Fruit fly (Drosophila melanogaster) whole organism, embryonic: ENCODE results near the gene pHCl-1.

ENCODE experiments used
- Asciz ChIP-seq: fragments of 200-800 bp; sonication (Bioruptor generic); optimal IDR thresholded peaks from 2 replicates; lab custom pipeline; 2017; ENCODE audit warnings: missing biosample characterization, mild to moderate bottlenecking, missing genetic modification characterization, missing genetic modification reagents
- CG10366 ChIP-seq: fragments of 200-800 bp; sonication (Bioruptor generic); IDR thresholded peaks from 2 replicates; pipeline ENCODE4 v1.3.6; 2022; ENCODE audit warnings: missing biosample characterization, missing genetic modification characterization
- CG10979 ChIP-seq: fragments of 200-800 bp; sonication (Bioruptor generic); optimal IDR thresholded peaks from 2 replicates; lab custom pipeline; 2018; ENCODE audit warnings: missing biosample characterization, mild to moderate bottlenecking, missing genetic modification characterization, moderate library complexity
- CG11093 ChIP-seq: fragments of 200-800 bp; sonication (Bioruptor generic); IDR thresholded peaks from 3 replicates; pipeline ENCODE4 v1.3.6; 2022; ENCODE audit warnings: missing biosample characterization, missing genetic modification characterization
- CG12071 ChIP-seq: fragments of 200-800 bp; sonication (Bioruptor generic); optimal IDR thresholded peaks from 3 replicates; lab custom pipeline; 2018; ENCODE audit warnings: missing biosample characterization, mild to moderate bottlenecking, missing genetic modification characterization
- CG12299 ChIP-seq: fragments of 200-800 bp; sonication (Bioruptor generic); optimal IDR thresholded peaks from 2 replicates; lab custom pipeline; 2018; ENCODE audit warnings: missing biosample characterization, mild to moderate bottlenecking, missing genetic modification characterization
- CG17328 ChIP-seq: fragments of 200-800 bp; sonication (Bioruptor generic); IDR thresholded peaks from 2 replicates; pipeline ENCODE4 v1.3.6; 2022; ENCODE audit warnings: missing biosample characterization, missing genetic modification characterization
- CG17359 ChIP-seq: fragments of 200-800 bp; sonication (Bioruptor generic); optimal IDR thresholded peaks from 3 replicates; lab custom pipeline; 2018; ENCODE audit warnings: missing biosample characterization, mild to moderate bottlenecking, missing genetic modification characterization, moderate library complexity
- CG1792 ChIP-seq: fragments of 200-800 bp; sonication (Bioruptor generic); optimal IDR thresholded peaks from 2 replicates; lab custom pipeline; 2016; ENCODE audit warnings: missing biosample characterization, missing genetic modification characterization
- CG18599 ChIP-seq: fragments of 200-800 bp; sonication (Bioruptor generic); optimal IDR thresholded peaks from 3 replicates; lab custom pipeline; 2017; ENCODE audit warnings: missing biosample characterization, missing genetic modification characterization, mild to moderate bottlenecking, moderate library complexity, missing genetic modification reagents
- CG30020 ChIP-seq: fragments of 200-800 bp; optimal IDR thresholded peaks from 2 replicates; lab custom pipeline; 2019; ENCODE audit warnings: missing biosample characterization, mild to moderate bottlenecking, missing genetic modification characterization, moderate library complexity
- CG3281 ChIP-seq: fragments of 200-800 bp; sonication (Bioruptor generic); optimal IDR thresholded peaks from 3 replicates; lab custom pipeline; 2017; ENCODE audit warnings: missing biosample characterization, mild to moderate bottlenecking, missing genetic modification characterization
- CG4282 ChIP-seq: fragments of 200-800 bp; sonication (Bioruptor generic); optimal IDR thresholded peaks from 2 replicates; lab custom pipeline; 2016; ENCODE audit warnings: missing biosample characterization, missing genetic modification characterization
- CG5180 ChIP-seq: fragments of 200-800 bp; sonication (Bioruptor generic); optimal IDR thresholded peaks from 3 replicates; lab custom pipeline; 2017; ENCODE audit warnings: missing biosample characterization, missing genetic modification characterization, mild to moderate bottlenecking, moderate library complexity, missing genetic modification reagents
- CG5245 ChIP-seq: fragments of 200-800 bp; sonication (Bioruptor generic); optimal IDR thresholded peaks from 3 replicates; lab custom pipeline; 2016; ENCODE audit warnings: missing biosample characterization, missing genetic modification characterization
- CG7839 ChIP-seq: fragments of 200-800 bp; sonication (Bioruptor generic); optimal IDR thresholded peaks from 3 replicates; lab custom pipeline; 2018; ENCODE audit warnings: missing biosample characterization, mild to moderate bottlenecking, missing genetic modification characterization, moderate library complexity
- CG7963 ChIP-seq: fragments of 200-800 bp; sonication (Bioruptor generic); IDR thresholded peaks from 3 replicates; pipeline ENCODE4 v1.3.6; 2022; ENCODE audit warnings: missing biosample characterization, missing genetic modification characterization; ENCODE audit not compliant: partially characterized antibody
- CG9727 ChIP-seq: fragments of 200-800 bp; sonication (Bioruptor generic); optimal IDR thresholded peaks from 3 replicates; lab custom pipeline; 2017; ENCODE audit warnings: missing biosample characterization, mild to moderate bottlenecking, missing genetic modification characterization
- CkIIα-i1 ChIP-seq: fragments of 200-800 bp; sonication (Bioruptor generic); IDR thresholded peaks from 2 replicates; pipeline ENCODE4 v1.3.6; 2022; ENCODE audit warnings: missing biosample characterization, missing genetic modification characterization
- Dll ChIP-seq: fragments of 200-800 bp; sonication (Bioruptor generic); IDR thresholded peaks from 4 replicates; pipeline ENCODE4 v1.3.6; 2022; ENCODE audit warnings: missing biosample characterization, missing genetic modification characterization; ENCODE audit not compliant: partially characterized antibody
- Doc3 ChIP-seq: fragments of 200-800 bp; sonication (Bioruptor generic); IDR thresholded peaks from 3 replicates; pipeline ENCODE4 v1.3.6; 2022; ENCODE audit warnings: missing biosample characterization, missing genetic modification characterization; ENCODE audit not compliant: partially characterized antibody
- Dref ChIP-seq: fragments of 200-800 bp; sonication (Bioruptor generic); IDR thresholded peaks from 2 replicates; pipeline ENCODE4 v1.3.6; 2022; ENCODE audit warnings: missing biosample characterization, missing genetic modification characterization
- ERR ChIP-seq: fragments of 200-800 bp; sonication (Bioruptor generic); optimal IDR thresholded peaks from 2 replicates; lab custom pipeline; 2016; ENCODE audit warnings: missing biosample characterization, missing genetic modification characterization
- Fer1 ChIP-seq: fragments of 200-800 bp; sonication (Bioruptor generic); optimal IDR thresholded peaks from 2 replicates; lab custom pipeline; 2017; ENCODE audit warnings: missing biosample characterization, mild to moderate bottlenecking, missing genetic modification characterization
- Fer3 ChIP-seq: fragments of 200-800 bp; sonication (Bioruptor generic); optimal IDR thresholded peaks from 2 replicates; lab custom pipeline; 2018; ENCODE audit warnings: missing biosample characterization, mild to moderate bottlenecking, missing genetic modification characterization, moderate library complexity
- H2.0 ChIP-seq: fragments of 200-800 bp; sonication (Bioruptor generic); IDR thresholded peaks from 2 replicates; pipeline ENCODE4 v1.3.6; 2022; ENCODE audit warnings: missing biosample characterization, missing genetic modification characterization
- Nf-YA ChIP-seq: fragments of 200-800 bp; sonication (Bioruptor generic); IDR thresholded peaks from 2 replicates; pipeline ENCODE4 v1.3.6; 2022; ENCODE audit warnings: missing biosample characterization, missing genetic modification characterization
- PHDP ChIP-seq: fragments of 200-800 bp; sonication (Bioruptor generic); optimal IDR thresholded peaks from 3 replicates; lab custom pipeline; 2018; ENCODE audit warnings: missing biosample characterization, mild to moderate bottlenecking, missing genetic modification characterization, moderate library complexity
- Poxn ChIP-seq: fragments of 200-800 bp; sonication (Bioruptor generic); IDR thresholded peaks from 2 replicates; pipeline ENCODE4 v1.3.6; 2022; ENCODE audit warnings: missing biosample characterization, missing genetic modification characterization
- Ravus ChIP-seq: fragments of 200-800 bp; sonication (Bioruptor generic); IDR thresholded peaks from 2 replicates; pipeline ENCODE4 v1.3.6; 2022; ENCODE audit warnings: missing biosample characterization, missing genetic modification characterization
- Taf1 ChIP-seq: fragments of 200-800 bp; sonication (Bioruptor generic); IDR thresholded peaks from 2 replicates; pipeline ENCODE4 v1.3.6; 2022; ENCODE audit warnings: missing biosample characterization, missing genetic modification characterization
- ash1 ChIP-seq: fragments of 200-800 bp; sonication (Bioruptor generic); optimal IDR thresholded peaks from 2 replicates; lab custom pipeline; 2018; ENCODE audit warnings: missing biosample characterization, mild to moderate bottlenecking, missing genetic modification characterization
- ato ChIP-seq: fragments of 200-800 bp; sonication (Bioruptor generic); IDR thresholded peaks from 2 replicates; pipeline ENCODE4 v1.3.6; 2022; ENCODE audit warnings: missing biosample characterization, missing genetic modification characterization; ENCODE audit not compliant: partially characterized antibody
- bcd ChIP-seq: fragments of 200-800 bp; sonication (Bioruptor generic); optimal IDR thresholded peaks from 2 replicates; lab custom pipeline; 2017; ENCODE audit warnings: missing biosample characterization, mild to moderate bottlenecking, missing genetic modification characterization
- dmrt99B ChIP-seq: fragments of 200-800 bp; sonication (Bioruptor generic); optimal IDR thresholded peaks from 2 replicates; lab custom pipeline; 2018; ENCODE audit warnings: missing biosample characterization, mild to moderate bottlenecking, missing genetic modification characterization, moderate library complexity
- ftz-f1 ChIP-seq: fragments of 200-800 bp; sonication (Bioruptor generic); optimal IDR thresholded peaks from 2 replicates; lab custom pipeline; 2016; ENCODE audit warnings: missing biosample characterization, missing genetic modification characterization
- gcm ChIP-seq: fragments of 200-800 bp; sonication (Bioruptor generic); optimal IDR thresholded peaks from 2 replicates; lab custom pipeline; 2019; ENCODE audit warnings: missing biosample characterization, mild to moderate bottlenecking, missing genetic modification characterization, moderate library complexity
- grau ChIP-seq: fragments of 200-800 bp; optimal IDR thresholded peaks from 3 replicates; lab custom pipeline; 2019; ENCODE audit warnings: missing biosample characterization, mild to moderate bottlenecking, missing genetic modification characterization, moderate library complexity
- hb ChIP-seq: fragments of 200-800 bp; sonication (Bioruptor generic); IDR thresholded peaks from 3 replicates; pipeline ENCODE4 v1.3.6; 2022; ENCODE audit warnings: missing biosample characterization, missing genetic modification characterization; ENCODE audit not compliant: partially characterized antibody
- hkb ChIP-seq, 2 experiments: fragments of 200-800 bp in 1 of 2; fragments of >200 bp in 1 of 2; sonication (Bioruptor generic) in 1 of 2; IDR thresholded peaks in 1 of 2; optimal IDR thresholded peaks in 1 of 2; 2 replicates each; pipeline versions ENCODE4 v1.3.6 to Lab custom; 2017 to 2022; ENCODE audit warnings: missing biosample characterization in 1 of 2, missing genetic modification characterization in 1 of 2
- inv ChIP-seq: fragments of 200-800 bp; sonication (Bioruptor generic); IDR thresholded peaks from 2 replicates; pipeline ENCODE4 v1.3.6; 2022; ENCODE audit warnings: missing biosample characterization, missing genetic modification characterization; ENCODE audit not compliant: partially characterized antibody
- nerfin-1 ChIP-seq: fragments of 200-800 bp; sonication (Bioruptor generic); optimal IDR thresholded peaks from 3 replicates; lab custom pipeline; 2019; ENCODE audit warnings: missing biosample characterization, mild to moderate bottlenecking, missing genetic modification characterization, moderate library complexity
- schlank ChIP-seq: fragments of 200-800 bp; sonication (Bioruptor generic); optimal IDR thresholded peaks from 2 replicates; lab custom pipeline; 2018; ENCODE audit warnings: missing biosample characterization, mild to moderate bottlenecking, missing genetic modification characterization
- sd ChIP-seq: fragments of 200-800 bp; sonication (Bioruptor generic); optimal IDR thresholded peaks from 3 replicates; lab custom pipeline; 2018; ENCODE audit warnings: missing biosample characterization, mild to moderate bottlenecking, missing genetic modification characterization, moderate library complexity
- slbo ChIP-seq: fragments of 200-800 bp; sonication (Bioruptor generic); IDR thresholded peaks from 2 replicates; pipeline ENCODE4 v1.3.6; 2022; ENCODE audit warnings: missing biosample characterization, missing genetic modification characterization
- sob ChIP-seq: fragments of 200-800 bp; sonication (Bioruptor generic); IDR thresholded peaks from 2 replicates; pipeline ENCODE4 v1.3.6; 2022; ENCODE audit warnings: missing biosample characterization, missing genetic modification characterization
- sqz ChIP-seq: fragments of 200-800 bp; sonication (Bioruptor generic); optimal IDR thresholded peaks from 3 replicates; lab custom pipeline; 2018; ENCODE audit warnings: missing biosample characterization, mild to moderate bottlenecking, missing genetic modification characterization
- usp ChIP-seq: fragments of >200 bp; optimal IDR thresholded peaks from 2 replicates; lab custom pipeline; 2017; ENCODE audit warnings: missing biosample characterization, missing genetic modification characterization

pHCl-1 gene

dm6 chr3L:15825493-15826209 lies 73.2 kb downstream of the pHCl-1 start (continued):
- TF ChIP-seq CG12071 (GFP tag; lab: Kevin White, UChicago) (peak; percentile 62), H2.0 (GFP tag; lab: Robert Waterston, UW) (no peak), Fer1 (peak; percentile 65), Asciz (peak; percentile 32), PHDP (peak; percentile 39), CG11093 (GFP tag; lab: Robert Waterston, UW) (no peak), CG7963 (GFP tag; lab: Robert Waterston, UW) (no peak), CG5180 (GFP tag; lab: Kevin White, UChicago) (no peak), Fer3 (tag; lab: Kevin White, UChicago) (no peak), ftz-f1 (GFP tag; lab: Kevin White, UChicago) (peak; percentile 43), CG3281 (peak; percentile 59), gcm (GFP tag; lab: Kevin White, UChicago) (peak; percentile 38), ato (GFP tag; lab: Robert Waterston, UW) (no peak), dmrt99B (tag; lab: Kevin White, UChicago) (peak; percentile 19), Nf-YA (GFP tag; lab: Robert Waterston, UW) (no peak), CG9727 (peak; percentile 45), sob (GFP tag; lab: Robert Waterston, UW) (peak; percentile 56; the same call in 1 of the 2 replicates), CG1792 (GFP tag; lab: Kevin White, UChicago) (peak; percentile 10), schlank (tag; lab: Kevin White, UChicago) (no peak), CG17359 (peak; percentile 21), CG30020 (tag; lab: Kevin White, UChicago) (no peak), CG7839 (peak; percentile 14), CG18599 (GFP tag; lab: Kevin White, UChicago) (peak; percentile 68), CG12299 (tag; lab: Kevin White, UChicago) (peak; percentile 43), nerfin-1 (tag; lab: Kevin White, UChicago) (peak; percentile 46)

DNA sequence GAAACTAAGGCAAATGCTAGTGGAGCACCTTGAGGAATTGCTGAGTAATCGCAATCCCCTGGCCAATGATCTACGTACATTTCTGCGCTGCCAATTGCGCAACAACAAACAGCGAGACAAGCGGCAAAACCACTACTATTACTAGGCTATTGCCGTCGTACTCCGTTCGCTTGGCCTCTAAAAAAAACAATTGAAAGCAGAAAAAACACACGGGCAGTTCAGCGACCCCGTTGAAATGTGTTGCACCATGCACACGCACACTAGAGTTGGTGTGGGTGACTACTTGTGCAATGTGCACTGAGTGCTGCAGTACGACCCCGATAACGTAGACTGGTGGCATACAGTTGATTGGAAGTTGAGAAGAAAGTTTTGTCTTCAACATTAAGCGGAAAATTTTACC lies 74.3 kb downstream of the pHCl-1 start:
- TF ChIP-seq Ravus (GFP tag; lab: Robert Waterston, UW) (no peak), sqz (GFP tag; lab: Kevin White, UChicago) (peak; percentile 39), hb (GFP tag; lab: Robert Waterston, UW) (no peak), bcd (GFP tag; lab: Kevin White, UChicago) (no peak), Taf1 (GFP tag; lab: Robert Waterston, UW) (no peak), CkIIα-i1 (GFP tag; lab: Robert Waterston, UW) (peak; percentile 12; the same call in 1 of the 2 replicates), usp (GFP tag; lab: Kevin White, UChicago) (no peak), grau (peak; percentile 86), inv (GFP tag; lab: Robert Waterston, UW) (0 out of 2 replicates have a peak, but pooled peaks have one; percentile 6), CG5245 (GFP tag; lab: Kevin White, UChicago) (no peak), CG4282 (GFP tag; lab: Kevin White, UChicago) (no peak), Doc3 (GFP tag; lab: Robert Waterston, UW) (no peak), Dll (GFP tag; lab: Robert Waterston, UW) (no peak), CG17328 (GFP tag; lab: Robert Waterston, UW) (0 out of 2 replicates have a peak, but pooled peaks have one; percentile 4), CG10366 (GFP tag; lab: Robert Waterston, UW) (no peak), CG17359 (no peak), sd (peak; percentile 46), hkb (optimal IDR thresholded peaks at IDR 0.05; lab: Kevin White, UChicago) (no peak), hkb (GFP tag; IDR thresholded peaks at IDR 0.05; lab: Robert Waterston, UW) (peak; percentile 23; the same call in 1 of the 2 replicates), Dref (GFP tag; lab: Robert Waterston, UW) (no peak), Poxn (no peak), ERR (GFP tag; lab: Kevin White, UChicago) (peak; percentile 10), CG10979 (tag; lab: Kevin White, UChicago) (peak; percentile 2), slbo (GFP tag; lab: Robert Waterston, UW) (peak; percentile 25; the same call in 1 of the 2 replicates), ash1 (GFP tag; lab: Kevin White, UChicago) (peak; percentile 1)
